Worm (Caenorhabditis elegans) whole organism, L1 larva: ENCODE results near the gene cup-15.

ENCODE experiments used
- C04F5.9 ChIP-seq: sonication (generic microtip); optimal IDR thresholded peaks from 2 replicates; lab custom pipeline; 2016; ENCODE audit warnings: missing genetic modification characterization, missing compliant biosample characterization
- C16A3.4 ChIP-seq: fragments of 150-350 bp; optimal IDR thresholded peaks from 2 replicates; lab custom pipeline; 2014; ENCODE audit warnings: missing biosample characterization, missing genetic modification characterization
- alr-1 ChIP-seq: fragments of 200-800 bp; sonication (Bioruptor generic); optimal IDR thresholded peaks from 2 replicates; lab custom pipeline; 2018; ENCODE audit warnings: borderline replicate concordance, mild to moderate bottlenecking, missing genetic modification characterization, missing compliant biosample characterization
- aly-2 ChIP-seq: fragments of 150-350 bp; optimal IDR thresholded peaks from 2 replicates; lab custom pipeline; 2014; ENCODE audit warnings: missing biosample characterization, missing genetic modification characterization
- blmp-1 ChIP-seq: fragments of 150-350 bp; optimal IDR thresholded peaks from 2 replicates; lab custom pipeline; 2014; ENCODE audit warnings: missing biosample characterization, missing genetic modification characterization
- ceh-63 ChIP-seq: fragments of 200-800 bp; sonication (Bioruptor generic); optimal IDR thresholded peaks from 2 replicates; lab custom pipeline; 2018; ENCODE audit warnings: mild to moderate bottlenecking, missing genetic modification characterization, missing compliant biosample characterization
- ceh-88 ChIP-seq: fragments of 200-800 bp; sonication (Bioruptor generic); IDR thresholded peaks from 2 replicates; pipeline ENCODE4 v1.3.6; 2022; ENCODE audit warnings: missing genetic modification characterization, missing compliant biosample characterization
- ceh-90 ChIP-seq: sonication (generic microtip); optimal IDR thresholded peaks from 2 replicates; lab custom pipeline; 2016; ENCODE audit warnings: missing genetic modification characterization, missing compliant biosample characterization
- ces-1 ChIP-seq: fragments of 150-350 bp; optimal IDR thresholded peaks from 2 replicates; lab custom pipeline; 2014; ENCODE audit warnings: missing biosample characterization, missing genetic modification reagents, missing genetic modification characterization
- dpl-1 ChIP-seq, 3 experiments: fragments of 150-350 bp in 2 of 3; sonication (generic microtip) in 1 of 3; optimal IDR thresholded peaks; 2 replicates each; lab custom pipeline; 2014 to 2017; ENCODE audit warnings: missing biosample characterization in 3 of 3, missing genetic modification characterization in 3 of 3, missing genetic modification reagents in 3 of 3
- dsc-1 ChIP-seq: sonication (generic microtip); optimal IDR thresholded peaks from 2 replicates; lab custom pipeline; 2016; ENCODE audit warnings: mild to moderate bottlenecking, missing genetic modification characterization, missing compliant biosample characterization
- egl-27 ChIP-seq, 2 experiments: fragments of 150-350 bp in 1 of 2; sonication (generic microtip); optimal IDR thresholded peaks; 3 replicates each; lab custom pipeline; 2017 to 2018; ENCODE audit warnings: missing biosample characterization in 2 of 2, missing genetic modification characterization in 2 of 2, missing genetic modification reagents in 2 of 2
- elt-2 ChIP-seq: sonication (generic microtip); optimal IDR thresholded peaks from 2 replicates; lab custom pipeline; 2016; ENCODE audit warnings: missing genetic modification characterization, mild to moderate bottlenecking, inconsistent platforms, missing compliant biosample characterization, missing genetic modification reagents
- ets-5 ChIP-seq: fragments of 200-800 bp; sonication (Bioruptor generic); IDR thresholded peaks from 2 replicates; pipeline ENCODE4 v1.3.6; 2022; ENCODE audit warnings: missing genetic modification characterization, missing compliant biosample characterization
- fkh-4 ChIP-seq: sonication (generic microtip); optimal IDR thresholded peaks from 2 replicates; lab custom pipeline; 2016; ENCODE audit warnings: missing compliant biosample characterization, missing genetic modification characterization, borderline replicate concordance
- fos-1 ChIP-seq: fragments of 150-350 bp; optimal IDR thresholded peaks from 2 replicates; lab custom pipeline; 2014; ENCODE audit warnings: missing biosample characterization, missing genetic modification characterization
- hlh-17 ChIP-seq: fragments of 200-800 bp; sonication (Bioruptor generic); optimal IDR thresholded peaks from 2 replicates; lab custom pipeline; 2018; ENCODE audit warnings: missing genetic modification characterization, mild to moderate bottlenecking, missing compliant biosample characterization, moderate library complexity, borderline replicate concordance
- hpl-2 ChIP-seq: fragments of 150-350 bp; optimal IDR thresholded peaks from 2 replicates; lab custom pipeline; 2014; ENCODE audit warnings: missing biosample characterization, missing genetic modification reagents, missing genetic modification characterization
- irx-1 ChIP-seq: sonication (generic microtip); optimal IDR thresholded peaks from 2 replicates; lab custom pipeline; 2016; ENCODE audit warnings: missing genetic modification characterization, missing compliant biosample characterization
- isw-1 ChIP-seq: fragments of 200-800 bp; sonication (Bioruptor generic); IDR thresholded peaks from 2 replicates; pipeline ENCODE4 v1.3.6; 2022; ENCODE audit warnings: missing genetic modification characterization, missing compliant biosample characterization
- jun-1 ChIP-seq: fragments of 150-350 bp; optimal IDR thresholded peaks from 2 replicates; lab custom pipeline; 2014; ENCODE audit warnings: missing biosample characterization, missing genetic modification reagents, missing genetic modification characterization
- lin-14 ChIP-seq: fragments of 200-800 bp; sonication (Bioruptor generic); optimal IDR thresholded peaks from 2 replicates; lab custom pipeline; 2018; ENCODE audit warnings: mild to moderate bottlenecking, missing genetic modification characterization, moderate library complexity, missing compliant biosample characterization
- lin-15B ChIP-seq: fragments of 150-350 bp; sonication (generic microtip); optimal IDR thresholded peaks from 3 replicates; lab custom pipeline; 2014; ENCODE audit warnings: missing biosample characterization, missing genetic modification characterization
- lin-35 ChIP-seq, 2 experiments: fragments of 150-350 bp; optimal IDR thresholded peaks; 2 replicates each; lab custom pipeline; 2014; ENCODE audit warnings: missing biosample characterization in 2 of 2, missing genetic modification characterization in 2 of 2, missing genetic modification reagents in 2 of 2
- lir-3 ChIP-seq: sonication (generic microtip); optimal IDR thresholded peaks from 2 replicates; lab custom pipeline; 2016; ENCODE audit warnings: mild to moderate bottlenecking, missing genetic modification characterization, moderate library complexity, missing compliant biosample characterization; ENCODE audit not compliant: poor library complexity
- mab-9 ChIP-seq: fragments of 200-800 bp; sonication (Bioruptor generic); IDR thresholded peaks from 2 replicates; pipeline ENCODE4 v1.3.6; 2022; ENCODE audit warnings: missing genetic modification reagents, missing genetic modification characterization, missing compliant biosample characterization
- mdl-1 ChIP-seq, 2 experiments: fragments of 150-350 bp; optimal IDR thresholded peaks; 2 replicates each; lab custom pipeline; 2014 to 2017; ENCODE audit warnings: missing biosample characterization in 2 of 2, missing genetic modification characterization in 2 of 2, inconsistent platforms in 1 of 2
- mep-1 ChIP-seq: fragments of 150-350 bp; optimal IDR thresholded peaks from 2 replicates; lab custom pipeline; 2014; ENCODE audit warnings: missing biosample characterization, missing genetic modification characterization
- nhr-237 ChIP-seq: fragments of 150-350 bp; optimal IDR thresholded peaks from 2 replicates; lab custom pipeline; 2014; ENCODE audit warnings: missing biosample characterization, missing genetic modification characterization
- nhr-28 ChIP-seq: fragments of 150-350 bp; optimal IDR thresholded peaks from 2 replicates; lab custom pipeline; 2014; ENCODE audit warnings: missing biosample characterization, missing genetic modification characterization
- nhr-76 ChIP-seq: sonication (generic microtip); optimal IDR thresholded peaks from 2 replicates; lab custom pipeline; 2017; ENCODE audit warnings: missing biosample characterization, missing genetic modification characterization
- nhr-77 ChIP-seq: fragments of 150-350 bp; optimal IDR thresholded peaks from 2 replicates; lab custom pipeline; 2014; ENCODE audit warnings: missing biosample characterization, missing genetic modification characterization
- pag-3 ChIP-seq: sonication (generic microtip); optimal IDR thresholded peaks from 2 replicates; lab custom pipeline; 2017; ENCODE audit warnings: missing genetic modification characterization, mild to moderate bottlenecking, missing compliant biosample characterization, antibody characterized with exemption, borderline replicate concordance; ENCODE audit not compliant: insufficient read depth
- rnt-1 ChIP-seq: sonication (generic microtip); optimal IDR thresholded peaks from 2 replicates; lab custom pipeline; 2016; ENCODE audit warnings: mild to moderate bottlenecking, missing genetic modification characterization, moderate library complexity, missing compliant biosample characterization
- skn-1 ChIP-seq: fragments of 150-350 bp; optimal IDR thresholded peaks from 2 replicates; lab custom pipeline; 2014; ENCODE audit warnings: missing biosample characterization, missing genetic modification characterization
- snu-23 ChIP-seq: sonication (generic microtip); optimal IDR thresholded peaks from 2 replicates; lab custom pipeline; 2016; ENCODE audit warnings: missing genetic modification characterization, missing compliant biosample characterization
- sup-37 ChIP-seq: fragments of 200-800 bp; sonication (Bioruptor generic); optimal IDR thresholded peaks from 2 replicates; lab custom pipeline; 2018; ENCODE audit warnings: mild to moderate bottlenecking, missing genetic modification characterization, missing compliant biosample characterization
- swsn-7 ChIP-seq: sonication (generic microtip); optimal IDR thresholded peaks from 2 replicates; lab custom pipeline; 2016; ENCODE audit warnings: missing genetic modification characterization, missing compliant biosample characterization
- tbx-2 ChIP-seq: sonication (generic microtip); optimal IDR thresholded peaks from 2 replicates; lab custom pipeline; 2016; ENCODE audit warnings: missing genetic modification characterization, missing compliant biosample characterization
- unc-130 ChIP-seq: fragments of 150-350 bp; optimal IDR thresholded peaks from 2 replicates; lab custom pipeline; 2017; ENCODE audit warnings: missing biosample characterization, missing genetic modification characterization, inconsistent platforms
- unc-30 ChIP-seq: sonication (generic microtip); optimal IDR thresholded peaks from 2 replicates; lab custom pipeline; 2017; ENCODE audit warnings: missing biosample characterization, missing genetic modification characterization
- vab-15 ChIP-seq: sonication (generic microtip); optimal IDR thresholded peaks from 2 replicates; lab custom pipeline; 2017; ENCODE audit warnings: missing genotype, mild to moderate bottlenecking, missing genetic modification characterization, missing compliant biosample characterization
- zag-1 ChIP-seq: fragments of 150-350 bp; optimal IDR thresholded peaks from 2 replicates; lab custom pipeline; 2014; ENCODE audit warnings: missing biosample characterization, missing genetic modification characterization
- ztf-11 ChIP-seq, 2 experiments: sonication (generic microtip); optimal IDR thresholded peaks; 2 replicates each; lab custom pipeline; 2016 to 2017; ENCODE audit warnings: missing genetic modification characterization in 2 of 2, missing biosample characterization in 1 of 2, missing compliant biosample characterization in 1 of 2

The cup-15 gene

DNA sequence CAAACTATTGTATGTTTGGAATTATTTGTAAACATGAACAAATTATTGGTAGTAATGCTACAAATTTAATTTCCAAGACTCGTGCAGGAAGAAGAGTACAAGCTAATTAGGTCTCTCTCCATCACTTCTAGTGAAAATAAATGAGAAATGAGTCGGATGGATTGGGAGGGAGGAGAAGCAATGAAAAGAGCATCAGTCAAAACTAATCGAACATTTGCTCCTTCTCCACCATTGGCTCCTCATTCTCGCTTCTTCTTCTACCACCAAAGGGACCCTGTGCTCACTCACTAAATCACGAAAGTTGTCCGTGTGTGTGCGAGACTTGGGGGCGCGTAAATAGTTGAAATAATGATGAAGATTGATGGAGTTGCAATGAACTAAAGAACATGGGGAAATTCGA, 46.0 kb upstream of the cup-15 start (continued):
- TF ChIP-seq vab-15 (tag; lab: Kevin White, UChicago) (no peak), lin-35 (GFP tag; optimal IDR thresholded peaks at IDR 0.05; lab: Kevin White, UChicago) (no peak), skn-1 (no peak), hlh-17 (GFP tag; lab: Kevin White, UChicago) (no peak), mep-1 (no peak), C04F5.9 (tag; lab: Kevin White, UChicago) (no peak), swsn-7 (tag; lab: Kevin White, UChicago) (no peak), ceh-88 (GFP tag; lab: Robert Waterston, UW) (no peak), irx-1 (tag; lab: Kevin White, UChicago) (no peak), elt-2 (tag; lab: Kevin White, UChicago) (no peak), snu-23 (GFP tag; lab: Kevin White, UChicago) (no peak), nhr-77 (tag; lab: Kevin White, UChicago) (no peak), nhr-237 (tag; lab: Kevin White, UChicago) (no peak), lin-14 (GFP tag; lab: Kevin White, UChicago) (peak; percentile 78), isw-1 (GFP tag; lab: Robert Waterston, UW) (no peak), nhr-76 (tag; lab: Kevin White, UChicago) (no peak), rnt-1 (tag; lab: Kevin White, UChicago) (peak; percentile 70), dpl-1 (GFP tag; optimal IDR thresholded peaks at IDR 0.05; lab: Kevin White, UChicago) (no peak), C16A3.4 (tag; lab: Kevin White, UChicago) (no peak), dsc-1 (tag; lab: Kevin White, UChicago) (peak; percentile 66), jun-1 (tag; lab: Kevin White, UChicago) (no peak), ets-5 (GFP tag; lab: Robert Waterston, UW) (no peak), ceh-63 (no peak), ceh-90 (tag; lab: Kevin White, UChicago) (no peak), tbx-2 (tag; lab: Kevin White, UChicago) (no peak), lin-15B (tag; lab: Kevin White, UChicago) (no peak), fkh-4 (tag; lab: Kevin White, UChicago) (peak; percentile 9), ces-1 (no peak), zag-1 (tag; lab: Kevin White, UChicago) (no peak), aly-2 (tag; lab: Kevin White, UChicago) (no peak), nhr-28 (tag; lab: Kevin White, UChicago) (no peak), mdl-1 (tag; optimal IDR thresholded peaks at IDR 0.05; lab: Kevin White, UChicago) (no peak), unc-30 (tag; lab: Kevin White, UChicago) (no peak), mab-9 (GFP tag; lab: Robert Waterston, UW) (no peak), hpl-2 (GFP tag; lab: Kevin White, UChicago) (no peak), egl-27 (tag; optimal IDR thresholded peaks at IDR 0.05; lab: Kevin White, UChicago) (no peak)
- TF ChIP-seq, all 84 proteins: peak for 9

DNA sequence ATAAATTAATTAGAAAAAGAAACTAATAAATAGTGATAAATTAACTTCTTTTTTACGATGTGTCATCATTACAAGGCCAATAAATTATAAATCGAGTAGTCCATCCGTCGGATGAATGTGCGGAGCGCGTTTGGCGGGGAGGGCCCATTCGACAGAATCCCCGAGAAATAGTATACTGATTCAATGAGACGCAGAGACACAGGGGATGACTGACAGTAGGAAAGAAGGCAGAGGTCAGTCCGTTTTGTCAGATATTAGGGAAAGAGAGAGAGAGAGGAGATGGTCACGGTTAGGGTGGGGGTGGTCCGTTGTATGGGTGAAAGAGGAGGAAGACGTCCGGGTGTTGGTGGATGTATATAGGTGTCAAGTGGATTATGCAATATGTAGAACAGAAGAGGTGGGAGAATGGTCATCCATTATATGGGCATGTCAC, 44.2 kb upstream of the cup-15 start:
- TF ChIP-seq rnt-1 (tag; lab: Kevin White, UChicago) (peak; percentile 37), skn-1 (no peak), zag-1 (tag; lab: Kevin White, UChicago) (no peak), snu-23 (GFP tag; lab: Kevin White, UChicago) (no peak), pag-3 (tag; lab: Kevin White, UChicago) (no peak), lir-3 (tag; lab: Kevin White, UChicago) (no peak), sup-37 (GFP tag; lab: Kevin White, UChicago) (no peak), blmp-1 (no peak), fos-1 (tag; lab: Kevin White, UChicago) (no peak), alr-1 (tag; lab: Kevin White, UChicago) (no peak), lin-14 (GFP tag; lab: Kevin White, UChicago) (peak; percentile 22), ztf-11 (tag; optimal IDR thresholded peaks at IDR 0.05; lab: Kevin White, UChicago) (peak in 1 of 2 experiments; percentile 6), unc-130 (tag; lab: Kevin White, UChicago) (no peak), elt-2 (tag; lab: Kevin White, UChicago) (no peak), C04F5.9 (tag; lab: Kevin White, UChicago) (no peak)
